Worm (Caenorhabditis elegans) whole organism, L4/young adult: Measurements from ENCODE around the gene pals-39.

ENCODE experiments used
- W03F9.2 ChIP-seq: fragments of 150-350 bp; optimal IDR thresholded peaks from 2 replicates; lab custom pipeline; 2014; ENCODE audit warnings: missing biosample characterization, missing genetic modification characterization
- dao-5 ChIP-seq: sonication (generic microtip); optimal IDR thresholded peaks from 2 replicates; lab custom pipeline; 2016; ENCODE audit warnings: missing genotype, missing genetic modification characterization, moderate library complexity, missing compliant biosample characterization
- him-1 ChIP-seq: sonication (generic microtip); optimal IDR thresholded peaks from 2 replicates; lab custom pipeline; 2016; ENCODE audit warnings: missing genotype, missing genetic modification reagents, missing genetic modification characterization, missing compliant biosample characterization

ce11 chrV:12412321-12412720 is 31.3 kb downstream of the pals-39 start:
- TF ChIP-seq W03F9.2 (no peak), dao-5 (no peak), him-1 (tag; lab: Kevin White, UChicago) (no peak)
